Fruit fly (Drosophila melanogaster) whole organism, adult: ENCODE results near the gene AP-1gamma.

ENCODE experiments used
- CG11617 ChIP-seq: fragments of 200-800 bp; sonication (Bioruptor generic); optimal IDR thresholded peaks from 2 replicates; lab custom pipeline; 2017; ENCODE audit warnings: mild to moderate bottlenecking, missing biosample characterization, missing genetic modification reagents, missing genetic modification characterization
- CG12768 ChIP-seq: fragments of 200-800 bp; sonication (Bioruptor generic); optimal IDR thresholded peaks from 2 replicates; lab custom pipeline; 2017; ENCODE audit warnings: missing biosample characterization, missing genetic modification characterization, mild to moderate bottlenecking, moderate library complexity, missing genetic modification reagents
- CG14711 ChIP-seq: fragments of 200-800 bp; sonication (Bioruptor generic); optimal IDR thresholded peaks from 2 replicates; lab custom pipeline; 2018; ENCODE audit warnings: missing biosample characterization, mild to moderate bottlenecking, missing genetic modification characterization, moderate library complexity
- CG1620 ChIP-seq: fragments of 200-800 bp; sonication (Bioruptor generic); optimal IDR thresholded peaks from 2 replicates; lab custom pipeline; 2016; ENCODE audit warnings: missing biosample characterization, missing genetic modification characterization
- CG33017 ChIP-seq: fragments of 200-800 bp; sonication (Bioruptor generic); optimal IDR thresholded peaks from 2 replicates; lab custom pipeline; 2018; ENCODE audit warnings: missing biosample characterization, mild to moderate bottlenecking, missing genetic modification characterization, moderate library complexity
- CG5204 ChIP-seq: fragments of 200-800 bp; sonication (Bioruptor generic); optimal IDR thresholded peaks from 2 replicates; lab custom pipeline; 2016; ENCODE audit warnings: missing biosample characterization, missing genetic modification characterization
- CG7101 ChIP-seq: fragments of 200-800 bp; sonication (Bioruptor generic); optimal IDR thresholded peaks from 2 replicates; lab custom pipeline; 2018; ENCODE audit warnings: missing biosample characterization, mild to moderate bottlenecking, missing genetic modification characterization, moderate library complexity
- Clk ChIP-seq: fragments of 200-800 bp; sonication (Bioruptor generic); optimal IDR thresholded peaks from 2 replicates; lab custom pipeline; 2017; ENCODE audit warnings: missing biosample characterization, missing genetic modification characterization
- Crg-1 ChIP-seq: fragments of 200-800 bp; sonication (Bioruptor generic); optimal IDR thresholded peaks from 2 replicates; lab custom pipeline; 2016; ENCODE audit warnings: missing biosample characterization, missing genetic modification characterization
- Mnt ChIP-seq: fragments of 200-800 bp; sonication (Bioruptor generic); optimal IDR thresholded peaks from 2 replicates; lab custom pipeline; 2016; ENCODE audit warnings: missing biosample characterization, mild to moderate bottlenecking, missing genetic modification characterization
- bab1 ChIP-seq: fragments of 200-800 bp; sonication (Bioruptor generic); optimal IDR thresholded peaks from 3 replicates; lab custom pipeline; 2019; ENCODE audit warnings: missing biosample characterization, mild to moderate bottlenecking, missing genetic modification characterization, moderate library complexity
- cic ChIP-seq: fragments of 200-800 bp; sonication (Bioruptor generic); optimal IDR thresholded peaks from 2 replicates; lab custom pipeline; 2017; ENCODE audit warnings: missing biosample characterization, mild to moderate bottlenecking, missing genetic modification characterization, moderate library complexity
- kay ChIP-seq: fragments of 200-800 bp; sonication (Bioruptor generic); peaks from one replicate; lab custom pipeline; 2016; ENCODE audit warnings: missing biosample characterization, missing genetic modification characterization, borderline replicate concordance
- ovo ChIP-seq: fragments of 200-800 bp; sonication (Bioruptor generic); optimal IDR thresholded peaks from 2 replicates; lab custom pipeline; 2016; ENCODE audit warnings: missing biosample characterization, missing genetic modification characterization
- pad ChIP-seq: fragments of 200-800 bp; sonication (Bioruptor generic); optimal IDR thresholded peaks from 3 replicates; lab custom pipeline; 2017; ENCODE audit warnings: missing biosample characterization, missing genetic modification characterization, mild to moderate bottlenecking, moderate library complexity, missing genetic modification reagents
- tj ChIP-seq: fragments of 200-800 bp; sonication (Bioruptor generic); optimal IDR thresholded peaks from 3 replicates; lab custom pipeline; 2017; ENCODE audit warnings: missing biosample characterization, mild to moderate bottlenecking, missing genetic modification characterization, moderate library complexity

Gene AP-1gamma

DNA sequence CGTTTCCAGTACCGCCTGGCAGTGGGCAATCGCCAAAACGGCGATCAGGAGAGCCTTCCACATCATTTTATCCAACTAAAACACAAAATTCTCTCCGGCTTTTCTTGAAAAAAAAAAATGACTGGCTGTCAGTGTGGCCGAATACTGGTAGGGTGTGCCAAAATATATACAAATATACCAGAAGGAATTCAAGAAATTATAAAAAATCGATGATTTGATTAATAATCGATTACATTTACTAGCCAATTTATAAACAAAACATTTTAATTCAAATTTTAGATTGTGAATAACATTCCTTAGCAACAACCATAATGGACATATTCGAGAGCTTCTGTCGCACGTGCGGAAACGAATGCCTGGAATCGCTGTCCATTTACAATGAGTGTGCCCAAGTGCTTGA is 49.9 kb downstream of the AP-1gamma start, which contains the start of the genes Ost48 and Dlip1:
TSS of gene Ost48 (minus strand) at position 150 of the 400 bp plus-strand sequence.
TSS of gene Dlip1 (plus strand) at position 257 of the 400 bp plus-strand sequence.
- TF ChIP-seq bab1: peak; percentile 38
- no peak for TF ChIP-seq Mnt (GFP tag; lab: Kevin White, UChicago)

DNA sequence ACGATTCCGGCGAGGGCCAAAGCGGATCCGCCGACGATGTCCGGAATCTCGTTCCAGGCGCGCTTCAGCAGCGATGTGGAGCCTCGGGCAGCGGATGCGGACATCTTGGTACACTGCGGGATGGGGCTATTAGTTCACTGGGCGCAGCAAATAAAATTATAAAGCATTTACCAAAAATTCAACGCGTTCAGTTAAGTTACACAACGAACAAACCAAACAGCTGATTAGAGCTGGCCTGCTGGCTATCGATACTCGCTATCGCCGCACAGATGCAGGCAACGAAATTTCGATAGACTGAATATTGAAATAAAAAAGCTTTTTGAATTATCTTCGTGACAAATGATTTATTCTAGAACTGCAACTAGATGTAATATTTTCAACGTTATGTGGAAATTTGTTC is 51.2 kb downstream of the AP-1gamma start, which contains the start of gene NdufA3:
TSS of gene NdufA3 (minus strand) at position 317 of the 400 bp plus-strand sequence.
- TF ChIP-seq bab1 (peak; percentile 80), tj (GFP tag; lab: Kevin White, UChicago) (no peak), CG33017 (tag; lab: Kevin White, UChicago) (no peak), Mnt (GFP tag; lab: Kevin White, UChicago) (peak; percentile 10)

DNA sequence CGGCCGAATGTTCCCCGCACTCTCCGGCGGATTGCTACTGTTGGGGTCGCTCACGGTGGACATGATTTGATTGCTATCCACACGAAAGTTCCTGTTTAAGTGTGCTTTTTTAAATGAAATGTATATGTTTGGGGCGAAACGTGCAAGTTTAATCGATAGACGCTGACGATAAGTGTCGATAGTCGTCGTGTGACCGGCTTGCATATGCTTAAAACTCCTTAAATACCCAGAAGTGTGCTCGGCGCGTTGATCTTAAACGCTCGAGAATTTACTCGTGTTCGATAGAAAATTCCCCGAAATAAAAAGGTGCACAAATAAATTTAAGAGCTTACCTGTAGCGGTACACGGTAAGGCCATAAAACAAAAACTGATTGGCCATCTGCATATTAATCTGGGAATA is 53.4 kb downstream of the AP-1gamma start, which contains the start of the genes Zpr1 and CG44532:
TSS of gene Zpr1 (minus strand) at position 179 of the 400 bp plus-strand sequence.
TSS of gene CG44532 (plus strand) at position 181 of the 400 bp plus-strand sequence.
- TF ChIP-seq Mnt (GFP tag; lab: Kevin White, UChicago) (peak; percentile 63), CG12768 (GFP tag; lab: Kevin White, UChicago) (no peak), CG7101 (tag; lab: Kevin White, UChicago) (no peak), cic (GFP tag; lab: Kevin White, UChicago) (no peak), bab1 (no peak)

DNA sequence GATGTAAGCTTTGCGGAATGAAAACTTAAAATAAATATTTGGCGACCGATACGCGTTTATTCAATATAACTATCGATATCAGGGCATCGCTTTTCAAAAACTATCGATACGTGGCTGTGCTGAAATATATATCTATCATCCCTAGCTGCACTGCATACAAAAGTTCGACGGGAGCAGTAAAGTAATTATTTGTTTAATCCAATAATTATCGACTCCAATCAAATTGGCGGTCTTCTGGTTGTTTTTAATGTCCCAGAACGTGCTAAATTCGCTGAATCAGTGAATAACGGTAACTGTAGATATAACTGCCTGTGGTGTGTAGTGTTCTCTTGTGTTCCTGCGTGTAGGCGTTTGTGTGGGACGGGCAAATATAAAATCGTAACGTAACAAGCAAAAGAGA is 54.6 kb downstream of the AP-1gamma start, which contains the start of gene mei-P26:
TSS of gene mei-P26 (plus strand) at position 146 of the 400 bp plus-strand sequence.
- TF ChIP-seq ovo (GFP tag; lab: Kevin White, UChicago) (peak; percentile 11), CG7101 (tag; lab: Kevin White, UChicago) (no peak), CG11617 (GFP tag; lab: Kevin White, UChicago) (no peak), Mnt (GFP tag; lab: Kevin White, UChicago) (peak; percentile 37), Crg-1 (GFP tag; lab: Kevin White, UChicago) (peak; percentile 10), bab1 (peak; percentile 79), CG12768 (GFP tag; lab: Kevin White, UChicago) (no peak), CG5204 (GFP tag; lab: Kevin White, UChicago) (no peak), CG14711 (tag; lab: Kevin White, UChicago) (peak; percentile 37)

DNA sequence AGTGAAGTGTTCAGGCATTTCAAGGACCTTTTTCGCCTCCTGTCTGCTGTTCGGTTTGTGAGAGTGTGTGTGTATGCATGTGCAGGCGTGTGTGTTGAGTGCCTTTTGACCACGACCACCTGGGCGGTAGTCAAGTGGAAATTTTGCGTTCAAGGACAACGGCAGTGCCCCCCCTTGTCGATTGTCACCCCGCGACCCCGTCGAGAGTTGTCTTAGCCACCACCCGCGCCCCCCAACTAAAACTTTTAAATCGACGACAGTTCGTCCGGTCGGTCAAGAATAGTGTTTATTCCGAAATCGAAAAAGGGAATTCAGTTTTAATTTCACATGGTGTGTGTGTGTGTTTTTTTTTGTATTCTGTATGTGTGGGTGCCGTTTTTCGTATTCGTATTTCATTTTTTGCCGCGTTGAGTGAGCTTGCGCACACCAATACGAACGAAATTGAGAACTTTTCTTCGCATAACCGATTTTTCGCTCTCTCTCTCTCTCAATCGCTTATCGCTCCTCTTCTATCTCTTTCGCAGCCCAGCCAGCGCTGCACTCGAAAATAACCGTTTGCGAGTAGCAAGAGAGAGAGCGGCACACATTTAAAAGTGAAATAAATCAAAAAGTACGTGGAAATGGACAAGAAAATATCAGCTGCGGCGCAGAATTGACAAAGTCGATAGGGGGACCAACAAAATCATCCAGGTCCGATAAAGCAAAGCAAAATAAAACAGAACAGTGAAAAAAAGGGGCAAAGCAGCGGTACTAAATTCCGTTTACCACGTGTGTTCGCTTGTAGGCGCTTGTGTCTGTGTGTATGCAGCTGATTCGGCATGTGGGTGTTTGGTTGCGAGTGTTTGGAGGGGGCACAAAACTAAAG is 55.4 kb downstream of the AP-1gamma start:
- peak; percentile 54 for TF ChIP-seq ovo (GFP tag; lab: Kevin White, UChicago)
- TF ChIP-seq CG33017 (tag; lab: Kevin White, UChicago): no peak
- TF ChIP-seq CG11617 (GFP tag; lab: Kevin White, UChicago): no peak
- peak; percentile 97 for TF ChIP-seq pad
- peak; percentile 19 for TF ChIP-seq cic (GFP tag; lab: Kevin White, UChicago)
- peak; percentile 27 for TF ChIP-seq tj (GFP tag; lab: Kevin White, UChicago)
- TF ChIP-seq Clk (GFP tag; lab: Kevin White, UChicago): no peak
- TF ChIP-seq Crg-1 (GFP tag; lab: Kevin White, UChicago): no peak
- TF ChIP-seq Mnt (GFP tag; lab: Kevin White, UChicago): peak; percentile 93
- TF ChIP-seq CG1620 (GFP tag; lab: Kevin White, UChicago): no peak
- no peak for TF ChIP-seq kay
- no peak for TF ChIP-seq bab1

DNA sequence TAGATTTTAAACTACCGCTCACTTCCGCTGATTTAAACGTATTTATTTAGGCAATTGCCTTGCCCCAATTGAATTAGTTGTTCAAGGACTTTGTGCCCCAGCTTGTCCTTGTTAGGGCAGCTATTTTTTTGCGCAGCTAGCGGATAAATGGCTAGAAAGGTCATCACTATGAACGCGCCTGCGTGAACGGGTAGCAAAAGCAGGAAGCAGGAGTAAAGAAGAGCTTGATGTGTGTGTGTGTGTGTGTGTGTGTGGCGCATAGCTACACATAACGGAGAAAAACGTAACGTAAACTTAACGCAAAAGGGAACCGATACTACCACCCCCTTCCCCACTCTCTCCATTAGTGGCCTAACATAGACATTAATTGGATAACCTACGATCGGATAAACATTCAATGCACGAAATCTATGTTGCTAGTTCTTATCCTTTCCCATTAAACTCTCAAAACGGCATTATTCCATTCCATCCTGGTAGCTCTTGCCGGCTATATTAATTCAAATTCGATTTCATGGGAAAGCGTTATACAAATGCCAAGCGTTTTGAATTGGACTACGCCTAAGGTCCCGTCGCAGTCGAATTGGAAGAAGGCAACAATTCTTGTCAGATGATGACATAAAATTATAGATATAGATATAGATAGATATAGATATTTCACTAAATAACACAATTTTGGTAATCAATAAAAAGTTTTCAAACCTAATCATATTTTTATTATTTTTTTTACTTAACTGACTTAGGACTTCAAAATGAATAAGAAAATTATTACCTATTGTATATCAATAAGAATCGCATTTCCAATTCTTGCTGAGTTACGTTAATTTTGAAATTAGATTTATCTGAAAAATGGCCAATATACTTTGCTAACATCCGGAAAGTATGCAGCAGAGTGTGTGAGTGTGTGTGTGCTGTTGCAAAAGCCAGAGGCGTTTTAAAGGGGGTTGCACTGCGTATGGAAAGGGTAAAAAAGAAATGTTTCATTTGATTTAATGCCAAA is 56.3 kb downstream of the AP-1gamma start:
- TF ChIP-seq Clk (GFP tag; lab: Kevin White, UChicago): no peak
- TF ChIP-seq CG14711 (tag; lab: Kevin White, UChicago): no peak
- TF ChIP-seq kay: no peak
- TF ChIP-seq pad: peak; percentile 93
- TF ChIP-seq Mnt (GFP tag; lab: Kevin White, UChicago): peak; percentile 11
- peak; percentile 4 for TF ChIP-seq bab1
- no peak for TF ChIP-seq tj (GFP tag; lab: Kevin White, UChicago)
